Fruit fly (Drosophila melanogaster) whole organism, embryonic: Measurements from ENCODE around the gene PGAP1.

Experiments used
- Adf1 ChIP-seq: fragments of 200-800 bp; sonication (Bioruptor generic); IDR thresholded peaks from 2 replicates; pipeline ENCODE4 v1.3.6; 2022; ENCODE audit warnings: missing biosample characterization, missing genetic modification characterization
- BtbVII ChIP-seq: fragments of 200-800 bp; sonication (Bioruptor generic); optimal IDR thresholded peaks from 3 replicates; lab custom pipeline; 2017; ENCODE audit warnings: missing biosample characterization, mild to moderate bottlenecking, missing genetic modification characterization
- CG10147 ChIP-seq: fragments of 200-800 bp; sonication (Bioruptor generic); optimal IDR thresholded peaks from 2 replicates; lab custom pipeline; 2019; ENCODE audit warnings: missing biosample characterization, mild to moderate bottlenecking, missing genetic modification characterization, moderate library complexity
- CG10274 ChIP-seq: fragments of 200-800 bp; sonication (Bioruptor generic); optimal IDR thresholded peaks from 3 replicates; lab custom pipeline; 2017; ENCODE audit warnings: missing biosample characterization, mild to moderate bottlenecking, missing genetic modification characterization
- CG10431 ChIP-seq: fragments of 200-800 bp; sonication (Bioruptor generic); optimal IDR thresholded peaks from 3 replicates; lab custom pipeline; 2018; ENCODE audit warnings: missing biosample characterization, mild to moderate bottlenecking, missing genetic modification characterization
- CG11456 ChIP-seq: fragments of 200-800 bp; sonication (Bioruptor generic); IDR thresholded peaks from 3 replicates; pipeline ENCODE4 v1.3.6; 2022; ENCODE audit warnings: missing biosample characterization, missing genetic modification characterization
- CG13624 ChIP-seq: fragments of 200-800 bp; sonication (Bioruptor generic); optimal IDR thresholded peaks from 2 replicates; lab custom pipeline; 2016; ENCODE audit warnings: missing biosample characterization, missing genetic modification characterization
- CG15601 ChIP-seq: fragments of 200-800 bp; sonication (Bioruptor generic); optimal IDR thresholded peaks from 3 replicates; lab custom pipeline; 2019; ENCODE audit warnings: missing biosample characterization, mild to moderate bottlenecking, missing genetic modification characterization, moderate library complexity
- CG16863 ChIP-seq: fragments of 200-800 bp; sonication (Bioruptor generic); optimal IDR thresholded peaks from 3 replicates; lab custom pipeline; 2016; ENCODE audit warnings: missing biosample characterization, missing genetic modification characterization
- CG1792 ChIP-seq: fragments of 200-800 bp; sonication (Bioruptor generic); optimal IDR thresholded peaks from 2 replicates; lab custom pipeline; 2016; ENCODE audit warnings: missing biosample characterization, missing genetic modification characterization
- CG2889 ChIP-seq: fragments of 200-800 bp; sonication (Bioruptor generic); IDR thresholded peaks from 3 replicates; pipeline ENCODE4 v1.3.6; 2022; ENCODE audit warnings: missing biosample characterization, missing genetic modification characterization
- CG31365 ChIP-seq: fragments of 200-800 bp; sonication (Bioruptor generic); optimal IDR thresholded peaks from 2 replicates; lab custom pipeline; 2018; ENCODE audit warnings: missing biosample characterization, mild to moderate bottlenecking, missing genetic modification characterization
- CG32772 ChIP-seq: fragments of 200-800 bp; sonication (Bioruptor generic); IDR thresholded peaks from 2 replicates; pipeline ENCODE4 v1.3.6; 2022; ENCODE audit warnings: missing biosample characterization, missing genetic modification characterization
- CG3281 ChIP-seq: fragments of 200-800 bp; sonication (Bioruptor generic); optimal IDR thresholded peaks from 3 replicates; lab custom pipeline; 2017; ENCODE audit warnings: missing biosample characterization, mild to moderate bottlenecking, missing genetic modification characterization
- CG3726 ChIP-seq: fragments of 200-800 bp; sonication (Bioruptor generic); IDR thresholded peaks from 3 replicates; pipeline ENCODE4, ENCODE4 v1.3.6; 2022; ENCODE audit warnings: missing biosample characterization, missing genetic modification characterization
- CG3838 ChIP-seq: fragments of 200-800 bp; sonication (Bioruptor generic); optimal IDR thresholded peaks from 3 replicates; lab custom pipeline; 2016; ENCODE audit warnings: missing biosample characterization, missing genetic modification characterization
- CG4282 ChIP-seq: fragments of 200-800 bp; sonication (Bioruptor generic); optimal IDR thresholded peaks from 2 replicates; lab custom pipeline; 2016; ENCODE audit warnings: missing biosample characterization, missing genetic modification characterization
- CG7963 ChIP-seq: fragments of 200-800 bp; sonication (Bioruptor generic); IDR thresholded peaks from 3 replicates; pipeline ENCODE4 v1.3.6; 2022; ENCODE audit warnings: missing biosample characterization, missing genetic modification characterization; ENCODE audit not compliant: partially characterized antibody
- CG8290 ChIP-seq, 3 experiments: fragments of 200-800 bp; sonication (Bioruptor generic); optimal IDR thresholded peaks; 2 replicates each; lab custom pipeline; 2016 to 2019; ENCODE audit warnings: missing biosample characterization in 3 of 3, missing genetic modification characterization in 3 of 3, mild to moderate bottlenecking in 2 of 3, moderate library complexity in 1 of 3
- CG8388 ChIP-seq: fragments of 200-800 bp; sonication (Bioruptor generic); optimal IDR thresholded peaks from 2 replicates; lab custom pipeline; 2019; ENCODE audit warnings: missing biosample characterization, mild to moderate bottlenecking, missing genetic modification characterization, moderate library complexity
- CG8944 ChIP-seq: fragments of 200-800 bp; sonication (Bioruptor generic); optimal IDR thresholded peaks from 3 replicates; lab custom pipeline; 2016; ENCODE audit warnings: missing biosample characterization, missing genetic modification characterization
- Dip3 ChIP-seq: fragments of 200-800 bp; sonication (Bioruptor generic); optimal IDR thresholded peaks from 3 replicates; lab custom pipeline; 2016; ENCODE audit warnings: missing biosample characterization, missing genetic modification characterization
- ERR ChIP-seq: fragments of 200-800 bp; sonication (Bioruptor generic); optimal IDR thresholded peaks from 2 replicates; lab custom pipeline; 2016; ENCODE audit warnings: missing biosample characterization, missing genetic modification characterization
- Eip74EF ChIP-seq, 2 experiments: fragments of 200-800 bp in 1 of 2; fragments of >200 bp in 1 of 2; sonication (Bioruptor generic) in 1 of 2; optimal IDR thresholded peaks; 2 replicates each; lab custom pipeline; 2017 to 2019; ENCODE audit warnings: missing biosample characterization in 2 of 2, missing genetic modification characterization in 2 of 2, mild to moderate bottlenecking in 1 of 2, moderate library complexity in 1 of 2
- Fer1 ChIP-seq: fragments of 200-800 bp; sonication (Bioruptor generic); optimal IDR thresholded peaks from 2 replicates; lab custom pipeline; 2017; ENCODE audit warnings: missing biosample characterization, mild to moderate bottlenecking, missing genetic modification characterization
- Meics ChIP-seq: fragments of 200-800 bp; sonication (Bioruptor generic); optimal IDR thresholded peaks from 2 replicates; lab custom pipeline; 2017; ENCODE audit warnings: missing biosample characterization, mild to moderate bottlenecking, missing genetic modification characterization
- NFAT ChIP-seq: fragments of 200-800 bp; sonication (Bioruptor generic); IDR thresholded peaks from 2 replicates; pipeline ENCODE4 v1.3.6; 2022; ENCODE audit warnings: missing biosample characterization, missing genetic modification characterization
- Rfx ChIP-seq: fragments of 200-800 bp; sonication (Bioruptor generic); IDR thresholded peaks from 2 replicates; pipeline ENCODE4 v1.3.6; 2022; ENCODE audit warnings: missing biosample characterization, missing genetic modification characterization
- abd-A ChIP-seq: fragments of 200-800 bp; sonication (Bioruptor generic); optimal IDR thresholded peaks from 3 replicates; lab custom pipeline; 2019; ENCODE audit warnings: missing biosample characterization, mild to moderate bottlenecking, missing genetic modification characterization, moderate library complexity
- bigmax ChIP-seq: fragments of 200-800 bp; sonication (Bioruptor generic); optimal IDR thresholded peaks from 2 replicates; lab custom pipeline; 2018; ENCODE audit warnings: missing biosample characterization, mild to moderate bottlenecking, missing genetic modification characterization
- bsh ChIP-seq, 2 experiments: fragments of 200-800 bp; sonication (Bioruptor generic); optimal IDR thresholded peaks; 2 replicates each; lab custom pipeline; 2017 to 2018; ENCODE audit warnings: mild to moderate bottlenecking in 2 of 2, missing biosample characterization in 2 of 2, missing genetic modification characterization in 2 of 2, moderate library complexity in 1 of 2
- danr ChIP-seq: fragments of 200-800 bp; sonication (Bioruptor generic); IDR thresholded peaks from 2 replicates; pipeline ENCODE4 v1.3.6; 2022; ENCODE audit warnings: missing biosample characterization, missing genetic modification characterization
- disco-r ChIP-seq: fragments of 200-800 bp; sonication (Bioruptor generic); optimal IDR thresholded peaks from 2 replicates; lab custom pipeline; 2016; ENCODE audit warnings: missing biosample characterization, missing genetic modification characterization
- eyg ChIP-seq: fragments of 200-800 bp; sonication (Bioruptor generic); optimal IDR thresholded peaks from 3 replicates; lab custom pipeline; 2016; ENCODE audit warnings: missing biosample characterization, missing genetic modification characterization
- gfzf ChIP-seq: fragments of 200-800 bp; sonication (Bioruptor generic); optimal IDR thresholded peaks from 2 replicates; lab custom pipeline; 2016; ENCODE audit warnings: missing biosample characterization, mild to moderate bottlenecking, missing genetic modification characterization, moderate library complexity
- hth ChIP-seq: fragments of >200 bp; optimal IDR thresholded peaks from 2 replicates; lab custom pipeline; 2017; ENCODE audit warnings: inconsistent platforms
- nerfin-1 ChIP-seq: fragments of 200-800 bp; sonication (Bioruptor generic); optimal IDR thresholded peaks from 3 replicates; lab custom pipeline; 2019; ENCODE audit warnings: missing biosample characterization, mild to moderate bottlenecking, missing genetic modification characterization, moderate library complexity
- p53 ChIP-seq: fragments of 200-800 bp; sonication (Bioruptor generic); optimal IDR thresholded peaks from 2 replicates; lab custom pipeline; 2016; ENCODE audit warnings: missing biosample characterization, missing genetic modification characterization
- pan ChIP-seq, 4 experiments: fragments of >200 bp in 3 of 4; fragments of 200-800 bp in 1 of 4; sonication (Bioruptor generic) in 1 of 4; optimal IDR thresholded peaks in 3 of 4; IDR thresholded peaks in 1 of 4; 2 replicates each; pipeline versions ENCODE4 v1.3.6 to Lab custom; 2017 to 2022; ENCODE audit warnings: missing biosample characterization in 2 of 4, missing genetic modification characterization in 2 of 4, mixed read lengths in 1 of 4
- pb ChIP-seq: fragments of 200-800 bp; sonication (Bioruptor generic); optimal IDR thresholded peaks from 3 replicates; lab custom pipeline; 2016; ENCODE audit warnings: missing biosample characterization, missing genetic modification characterization
- phol ChIP-seq: fragments of 200-800 bp; sonication (Bioruptor generic); optimal IDR thresholded peaks from 3 replicates; lab custom pipeline; 2018; ENCODE audit warnings: missing biosample characterization, mild to moderate bottlenecking, missing genetic modification characterization, moderate library complexity
- rib ChIP-seq: fragments of 200-800 bp; sonication (Bioruptor generic); IDR thresholded peaks from 2 replicates; pipeline ENCODE4 v1.3.6; 2022; ENCODE audit warnings: missing biosample characterization, missing genetic modification characterization
- row ChIP-seq: fragments of 200-800 bp; sonication (Bioruptor generic); IDR thresholded peaks from 3 replicates; pipeline ENCODE4 v1.3.6; 2022; ENCODE audit warnings: missing biosample characterization, missing genetic modification characterization
- sens ChIP-seq: fragments of 200-800 bp; sonication (Bioruptor generic); peaks from one replicate; lab custom pipeline; 2016; ENCODE audit warnings: missing biosample characterization, missing genetic modification characterization
- sim ChIP-seq: fragments of 200-800 bp; sonication (Bioruptor generic); IDR thresholded peaks from 2 replicates; pipeline ENCODE4 v1.3.6; 2022; ENCODE audit warnings: missing biosample characterization, missing genetic modification characterization
- tll ChIP-seq, 2 experiments: fragments of 200-800 bp in 1 of 2; fragments of >200 bp in 1 of 2; sonication (Bioruptor generic) in 1 of 2; optimal IDR thresholded peaks; 2 replicates each; lab custom pipeline; 2017 to 2019; ENCODE audit warnings: missing biosample characterization in 2 of 2, missing genetic modification characterization in 2 of 2, mild to moderate bottlenecking in 1 of 2, moderate library complexity in 1 of 2
- unpg ChIP-seq: fragments of 200-800 bp; sonication (Bioruptor generic); optimal IDR thresholded peaks from 3 replicates; lab custom pipeline; 2018; ENCODE audit warnings: missing biosample characterization, mild to moderate bottlenecking, missing genetic modification characterization, moderate library complexity
- zfh2 ChIP-seq: fragments of 200-800 bp; sonication (Bioruptor generic); optimal IDR thresholded peaks from 2 replicates; lab custom pipeline; 2016; ENCODE audit warnings: missing biosample characterization, missing genetic modification characterization

The PGAP1 gene

DNA sequence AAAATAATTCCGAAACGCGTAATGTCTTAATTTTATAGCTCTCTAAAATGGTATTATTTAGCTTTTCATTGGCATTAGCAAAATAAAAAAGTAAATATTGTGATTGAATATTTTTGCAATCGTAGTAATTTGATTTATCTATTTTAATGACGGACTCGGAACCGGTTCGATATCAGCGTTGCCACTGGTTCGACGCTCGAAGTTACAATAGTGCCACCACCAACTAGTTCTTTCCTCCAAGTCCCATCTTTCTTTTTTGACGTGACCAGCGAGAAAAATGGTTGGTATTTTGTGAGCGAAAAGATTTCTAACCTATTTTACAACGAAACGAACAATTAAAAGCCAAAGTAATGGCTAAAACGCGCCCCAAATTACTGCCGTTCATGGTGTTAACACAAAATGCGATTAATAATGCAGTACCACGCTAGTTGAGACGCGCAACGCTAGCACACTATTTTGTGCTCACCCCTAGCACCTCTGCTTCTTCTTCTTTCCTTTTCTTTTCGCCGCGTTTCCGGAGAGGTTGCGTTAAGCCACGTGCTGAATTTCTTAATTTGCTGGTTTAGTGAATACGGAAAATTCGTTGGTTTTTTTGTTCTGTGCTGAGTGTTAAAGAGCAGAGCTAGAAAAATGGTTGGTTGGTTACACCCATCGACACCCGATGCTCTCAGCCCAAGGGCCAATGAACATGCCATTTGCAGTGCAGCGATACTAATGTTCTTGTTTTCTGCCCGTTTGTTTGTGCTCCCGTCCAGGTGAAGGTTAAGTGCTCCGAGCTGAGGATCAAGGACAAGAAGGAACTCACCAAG is 16.8 kb downstream of the PGAP1 start, which contains the start of gene RpL35 (continued):
- TF ChIP-seq CG3281 = peak; percentile 77
- no peak for TF ChIP-seq p53 (GFP tag; lab: Kevin White, UChicago)
- peak; percentile 30 for TF ChIP-seq eyg (GFP tag; lab: Kevin White, UChicago)
- peak; percentile 14 for TF ChIP-seq CG10147 (GFP tag; lab: Kevin White, UChicago)
- no peak for TF ChIP-seq CG1792 (GFP tag; lab: Kevin White, UChicago)
- peak; percentile 81 for TF ChIP-seq sens (GFP tag; lab: Kevin White, UChicago)
- TF ChIP-seq abd-A (tag; lab: Kevin White, UChicago) = no peak
- no peak for TF ChIP-seq danr (GFP tag; lab: Robert Waterston, UW)
- 0 out of 3 replicates have a peak, but pooled peaks have one; percentile 68 for TF ChIP-seq CG11456 (GFP tag; lab: Robert Waterston, UW)
- peak; percentile 43 for TF ChIP-seq CG10431 (GFP tag; lab: Kevin White, UChicago)
- no peak for TF ChIP-seq tll (GFP tag; optimal IDR thresholded peaks at IDR 0.05; lab: Kevin White, UChicago)
- TF ChIP-seq row (GFP tag; lab: Robert Waterston, UW) = no peak; the same call in none of the 3 replicates
- TF ChIP-seq gfzf (GFP tag; lab: Kevin White, UChicago) = peak; percentile 59
- peak in 1 of 2 experiments; percentile 26 for TF ChIP-seq bsh (GFP tag; optimal IDR thresholded peaks at IDR 0.05; lab: Kevin White, UChicago)
- peak; percentile 4 for TF ChIP-seq ERR (GFP tag; lab: Kevin White, UChicago)
- TF ChIP-seq Dip3 = peak; percentile 33
- TF ChIP-seq phol (tag; lab: Kevin White, UChicago) = peak; percentile 57
- TF ChIP-seq CG31365 (tag; lab: Kevin White, UChicago) = peak; percentile 39
- no peak for TF ChIP-seq disco-r (GFP tag; lab: Kevin White, UChicago)
- TF ChIP-seq Rfx (GFP tag; lab: Robert Waterston, UW) = peak; percentile 37; the same call in 1 of the 2 replicates
- no peak for TF ChIP-seq CG7963 (GFP tag; lab: Robert Waterston, UW)
- TF ChIP-seq CG3838 (GFP tag; lab: Kevin White, UChicago) = no peak
- 0 out of 2 replicates have a peak, but pooled peaks have one; percentile 17 for TF ChIP-seq sim (GFP tag; lab: Robert Waterston, UW)
- TF ChIP-seq Eip74EF (GFP tag; optimal IDR thresholded peaks at IDR 0.05; lab: Kevin White, UChicago) = peak in 1 of 2 experiments; percentile 43
- TF ChIP-seq CG4282 (GFP tag; lab: Kevin White, UChicago) = peak; percentile 29
- peak; percentile 47 for TF ChIP-seq CG13624 (GFP tag; lab: Kevin White, UChicago)
- no peak for TF ChIP-seq pb
- TF ChIP-seq CG10274 (GFP tag; lab: Kevin White, UChicago) = peak; percentile 11
- TF ChIP-seq CG16863 (GFP tag; lab: Kevin White, UChicago) = peak; percentile 3
- TF ChIP-seq unpg (GFP tag; lab: Kevin White, UChicago) = peak; percentile 46
- no peak for TF ChIP-seq CG3726 (GFP tag; lab: Robert Waterston, UW)
- TF ChIP-seq NFAT (GFP tag; lab: Robert Waterston, UW) = no peak
- peak; percentile 65 for TF ChIP-seq Fer1
- TF ChIP-seq CG32772 (GFP tag; lab: Robert Waterston, UW) = no peak
- TF ChIP-seq CG8290 (GFP tag; optimal IDR thresholded peaks at IDR 0.05; lab: Kevin White, UChicago) = no peak
- peak in 1 of 2 experiments; percentile 41 for TF ChIP-seq CG8290 (tag; optimal IDR thresholded peaks at IDR 0.05; lab: Kevin White, UChicago)
- no peak for TF ChIP-seq CG8944
- TF ChIP-seq bigmax (GFP tag; lab: Kevin White, UChicago) = peak; percentile 77
- no peak for TF ChIP-seq pan (optimal IDR thresholded peaks at IDR 0.05; lab: Kevin White, UChicago)
- peak in 1 of 2 experiments; percentile 9 for TF ChIP-seq pan (GFP tag; optimal IDR thresholded peaks at IDR 0.05 in 1 of 2, IDR thresholded peaks at IDR 0.05 in 1 of 2)
- no peak for TF ChIP-seq CG2889 (GFP tag; lab: Robert Waterston, UW)
- peak; percentile 57 for TF ChIP-seq nerfin-1 (tag; lab: Kevin White, UChicago)
- TF ChIP-seq BtbVII = peak; percentile 73
- TF ChIP-seq hth (lab: Kevin White, UChicago) = no peak
- peak; percentile 13 for TF ChIP-seq CG8388 (GFP tag; lab: Kevin White, UChicago)
- peak; percentile 51 for TF ChIP-seq Meics (GFP tag; lab: Kevin White, UChicago)
- TF ChIP-seq CG15601 = peak; percentile 12
- peak; percentile 13 for TF ChIP-seq zfh2 (GFP tag; lab: Kevin White, UChicago)
- no peak for TF ChIP-seq rib (GFP tag; lab: Robert Waterston, UW)
- TF ChIP-seq Adf1 (GFP tag; lab: Robert Waterston, UW) = peak; percentile 22; the same call in 1 of the 2 replicates
